Fruit fly (Drosophila melanogaster) Kc167 (cell line): ENCODE measurements around the gene PVRAP.

ENCODE experiments used
- insv ChIP-seq: fragments of >200 bp; optimal IDR thresholded peaks from 3 replicates; lab custom pipeline; 2018; ENCODE audit warnings: missing external identifiers
- psq ChIP-seq: fragments of >200 bp; optimal IDR thresholded peaks from 2 replicates; lab custom pipeline; 2017; ENCODE audit warnings: missing external identifiers
- ttk ChIP-seq: sonication (Bioruptor generic); optimal IDR thresholded peaks from 2 replicates; lab custom pipeline; 2017; ENCODE audit warnings: missing external identifiers

- TF ChIP-seq ttk (lab: Kevin White, UChicago) (no peak), insv (lab: Kevin White, UChicago) (no peak), psq (lab: Kevin White, UChicago) (no peak)
Measured at dm6 chr3L:6059062-6059708, 62.2 kb downstream of the PVRAP start, which contains the start of gene CG6592.
